Fruit fly (Drosophila melanogaster) whole organism, adult: ENCODE data around the gene CG10154.

ENCODE experiments used
- Clk ChIP-seq: fragments of 200-800 bp; sonication (Bioruptor generic); optimal IDR thresholded peaks from 2 replicates; lab custom pipeline; 2017; ENCODE audit warnings: missing biosample characterization, missing genetic modification characterization
- pad ChIP-seq: fragments of 200-800 bp; sonication (Bioruptor generic); optimal IDR thresholded peaks from 3 replicates; lab custom pipeline; 2017; ENCODE audit warnings: missing biosample characterization, missing genetic modification characterization, mild to moderate bottlenecking, moderate library complexity, missing genetic modification reagents

dm6 chr3L:13477453-13478184 is 40.7 kb upstream of the CG10154 start, which contains the start of gene stv:
- TF ChIP-seq Clk (GFP tag; lab: Kevin White, UChicago) (no peak), pad (GFP tag; lab: Kevin White, UChicago) (no peak)
